Worm (Caenorhabditis elegans): Measurements from ENCODE around the gene T03F6.9.
A peak's percentile ranks its signal among the peaks of the same experiment; 100 is the strongest.

Gene T03F6.9

ce11 chrIII:13370980-13371379 is at the start of gene T03F6.9:
Gene T03F6.9, minus strand, starts transcription at chrIII:13371080.
- no peak for TF ChIP-seq nhr-23 (tag; optimal IDR thresholded peaks at IDR 0.05)
- TF ChIP-seq lsy-12 (tag; optimal IDR thresholded peaks at IDR 0.05) = no peak
- TF ChIP-seq nhr-67 (tag; optimal IDR thresholded peaks at IDR 0.05) = no peak
- no peak for TF ChIP-seq daf-12 (tag; optimal IDR thresholded peaks at IDR 0.05)
- no peak for TF ChIP-seq sea-2 (GFP tag; optimal IDR thresholded peaks at IDR 0.05)
- no peak for TF ChIP-seq fos-1 (tag; optimal IDR thresholded peaks at IDR 0.05)
- no peak for TF ChIP-seq fkh-2 (tag; optimal IDR thresholded peaks at IDR 0.05)
- no peak for TF ChIP-seq ceh-9 (tag; optimal IDR thresholded peaks at IDR 0.05)
- no peak for TF ChIP-seq nhr-11 (tag; optimal IDR thresholded peaks at IDR 0.05)
- no peak for TF ChIP-seq ama-1 (optimal IDR thresholded peaks at IDR 0.05)
- TF ChIP-seq nhr-25 (tag; optimal IDR thresholded peaks at IDR 0.05) = no peak
- no peak for TF ChIP-seq mdl-1 (tag; optimal IDR thresholded peaks at IDR 0.05)
- no peak for TF ChIP-seq pha-4 (tag; optimal IDR thresholded peaks at IDR 0.05)
- no peak for TF ChIP-seq unc-39 (tag; optimal IDR thresholded peaks at IDR 0.05)
- no peak for TF ChIP-seq ceh-16 (tag; optimal IDR thresholded peaks at IDR 0.05)
- TF ChIP-seq ceh-82 (tag; optimal IDR thresholded peaks at IDR 0.05) = no peak
- no peak for TF ChIP-seq nhr-76 (tag; optimal IDR thresholded peaks at IDR 0.05)
- no peak for TF ChIP-seq egl-5 (tag; optimal IDR thresholded peaks at IDR 0.05)
- TF ChIP-seq nhr-43 (tag; optimal IDR thresholded peaks at IDR 0.05; ENCODE audit: poor library complexity, severe bottlenecking) = no peak
- TF ChIP-seq elt-2 (tag; optimal IDR thresholded peaks at IDR 0.05) = no peak

ce11 chrIII:13418975-13419374 is 48.1 kb upstream of the T03F6.9 start:
- TF ChIP-seq zag-1 (tag; optimal IDR thresholded peaks at IDR 0.05) (no peak), nhr-67 (tag; optimal IDR thresholded peaks at IDR 0.05) (no peak), ZK546.5 (tag; optimal IDR thresholded peaks at IDR 0.05) (no peak)

ce11 chrIII:13411202-13411601 is 40.3 kb upstream of the T03F6.9 start:
- no peak for TF ChIP-seq nfya-1 (tag; optimal IDR thresholded peaks at IDR 0.05; ENCODE audit: insufficient read depth)
- no peak for TF ChIP-seq elt-1 (tag; optimal IDR thresholded peaks at IDR 0.05)
- no peak for TF ChIP-seq fkh-2 (tag; optimal IDR thresholded peaks at IDR 0.05)
- TF ChIP-seq nhr-11 (tag; optimal IDR thresholded peaks at IDR 0.05) = no peak
- no peak for TF ChIP-seq snpc-4 (tag; optimal IDR thresholded peaks at IDR 0.05)
- no peak for TF ChIP-seq ceh-16 (tag; optimal IDR thresholded peaks at IDR 0.05)
- no peak for TF ChIP-seq fos-1 (tag; optimal IDR thresholded peaks at IDR 0.05)
- TF ChIP-seq jun-1 (tag; optimal IDR thresholded peaks at IDR 0.05) = no peak
- TF ChIP-seq ztf-11 (tag; optimal IDR thresholded peaks at IDR 0.05) = no peak
- TF ChIP-seq nhr-23 (tag; optimal IDR thresholded peaks at IDR 0.05) = no peak

- TF ChIP-seq pha-4 (tag; optimal IDR thresholded peaks at IDR 0.05) (peak; percentile 18), mdl-1 (tag; optimal IDR thresholded peaks at IDR 0.05) (no peak), nhr-76 (tag; optimal IDR thresholded peaks at IDR 0.05) (no peak), egl-5 (tag; optimal IDR thresholded peaks at IDR 0.05) (no peak)
Observed at ce11 chrIII:13409498-13409897, 38.6 kb upstream of the T03F6.9 start, which contains the start of gene myo-6. Gene myo-6, plus strand, starts transcription at chrIII:13409798.

- no peak for TF ChIP-seq pqm-1 (tag; optimal IDR thresholded peaks at IDR 0.05)
- TF ChIP-seq elt-2 (tag; optimal IDR thresholded peaks at IDR 0.05) = no peak
- TF ChIP-seq ceh-9 (tag; optimal IDR thresholded peaks at IDR 0.05) = no peak
- TF ChIP-seq snpc-4 (tag; optimal IDR thresholded peaks at IDR 0.05) = no peak
- TF ChIP-seq nhr-237 (tag; optimal IDR thresholded peaks at IDR 0.05) = no peak
- no peak for TF ChIP-seq hmg-11 (tag; optimal IDR thresholded peaks at IDR 0.05)
- TF ChIP-seq elt-1 (tag; optimal IDR thresholded peaks at IDR 0.05) = no peak
- TF ChIP-seq mdl-1 (tag; optimal IDR thresholded peaks at IDR 0.05) = no peak
- no peak for TF ChIP-seq ceh-16 (tag; optimal IDR thresholded peaks at IDR 0.05)
- no peak for TF ChIP-seq tbx-2 (tag; optimal IDR thresholded peaks at IDR 0.05)
- no peak for TF ChIP-seq daf-12 (tag; optimal IDR thresholded peaks at IDR 0.05)
- TF ChIP-seq zag-1 (tag; optimal IDR thresholded peaks at IDR 0.05) = no peak
- no peak for TF ChIP-seq nhr-28 (tag; optimal IDR thresholded peaks at IDR 0.05)
- no peak for TF ChIP-seq eor-1 (tag; optimal IDR thresholded peaks at IDR 0.05)
- no peak for TF ChIP-seq egl-5 (tag; optimal IDR thresholded peaks at IDR 0.05)
- TF ChIP-seq jun-1 (tag; optimal IDR thresholded peaks at IDR 0.05) = no peak
- no peak for TF ChIP-seq nhr-11 (tag; optimal IDR thresholded peaks at IDR 0.05)
Observed at ce11 chrIII:13405504-13405903, 34.6 kb upstream of the T03F6.9 start, which contains the start of gene nas-1. Gene nas-1, plus strand, starts transcription at chrIII:13405804.

All from whole organism, L3 larva.